Worm (Caenorhabditis elegans) whole organism, young adult: ENCODE measurements around the gene C49C3.21.

Experiments used
- B0035.1 ChIP-seq: sonication (generic microtip); optimal IDR thresholded peaks from 2 replicates; lab custom pipeline; 2016; ENCODE audit warnings: missing genetic modification characterization, mild to moderate bottlenecking, missing compliant biosample characterization, missing genotype, missing genetic modification reagents
- B0261.1 ChIP-seq: sonication (generic microtip); optimal IDR thresholded peaks from 2 replicates; lab custom pipeline; 2016; ENCODE audit warnings: mild to moderate bottlenecking, missing genetic modification characterization, moderate library complexity, missing compliant biosample characterization
- B0336.3 ChIP-seq: fragments of 200-800 bp; sonication (Bioruptor generic); IDR thresholded peaks from 2 replicates; pipeline ENCODE4 v1.3.6; 2022; ENCODE audit warnings: missing genetic modification characterization, missing compliant biosample characterization
- D2030.7 ChIP-seq: fragments of 200-800 bp; sonication (Bioruptor generic); IDR thresholded peaks from 2 replicates; pipeline ENCODE4 v1.3.6; 2022; ENCODE audit warnings: missing genetic modification reagents, missing genetic modification characterization, missing compliant biosample characterization
- F22D6.2 ChIP-seq: sonication (generic microtip); optimal IDR thresholded peaks from 2 replicates; lab custom pipeline; 2016; ENCODE audit warnings: mild to moderate bottlenecking, missing genetic modification characterization, missing compliant biosample characterization
- F33H1.4 ChIP-seq: fragments of 200-800 bp; sonication (Bioruptor generic); IDR thresholded peaks from 2 replicates; pipeline ENCODE4 v1.3.6; 2022; ENCODE audit warnings: missing genetic modification reagents, missing genetic modification characterization, missing compliant biosample characterization
- F57C9.4 ChIP-seq: sonication (generic microtip); optimal IDR thresholded peaks from 2 replicates; lab custom pipeline; 2017; ENCODE audit warnings: mild to moderate bottlenecking, missing genetic modification characterization, missing compliant biosample characterization
- T07F8.4 ChIP-seq: sonication (generic microtip); optimal IDR thresholded peaks from 2 replicates; lab custom pipeline; 2016; ENCODE audit warnings: mild to moderate bottlenecking, missing genetic modification characterization, moderate library complexity, missing compliant biosample characterization
- Y53F4B.3 ChIP-seq: fragments of 200-800 bp; sonication (Bioruptor generic); IDR thresholded peaks from 2 replicates; pipeline ENCODE4 v1.3.6; 2022; ENCODE audit warnings: missing genetic modification reagents, missing genetic modification characterization, missing compliant biosample characterization
- Y53G8AR.9 ChIP-seq: fragments of 200-800 bp; sonication (Bioruptor generic); conservative IDR thresholded peaks from 2 replicates; pipeline ENCODE4 v1.3.6; 2022; ENCODE audit warnings: missing genetic modification reagents, missing genetic modification characterization, missing compliant biosample characterization
- Y56A3A.18 ChIP-seq: fragments of 200-800 bp; sonication (Bioruptor generic); IDR thresholded peaks from 2 replicates; pipeline ENCODE4 v1.3.6; 2022; ENCODE audit warnings: missing genetic modification reagents, missing genetic modification characterization, missing compliant biosample characterization
- Y95B8A.8 ChIP-seq: fragments of 200-800 bp; sonication (Bioruptor generic); IDR thresholded peaks from 2 replicates; pipeline ENCODE4 v1.3.6; 2022; ENCODE audit warnings: missing genetic modification reagents, missing genetic modification characterization, missing compliant biosample characterization
- ZK185.1 ChIP-seq: sonication (generic microtip); optimal IDR thresholded peaks from 2 replicates; lab custom pipeline; 2016; ENCODE audit warnings: mild to moderate bottlenecking, missing genetic modification characterization, missing compliant biosample characterization; ENCODE audit not compliant: poor library complexity, severe bottlenecking
- ama-1 ChIP-seq, 3 experiments: fragments of 150-350 bp in 1 of 3; sonication (generic microtip) in 2 of 3; optimal IDR thresholded peaks; 2 replicates each; lab custom pipeline; 2014 to 2018; ENCODE audit warnings: missing biosample characterization in 2 of 3, missing genetic modification characterization in 2 of 3, missing genetic modification reagents in 2 of 3
- atf-7 ChIP-seq: sonication (generic microtip); optimal IDR thresholded peaks from 2 replicates; lab custom pipeline; 2017; ENCODE audit warnings: mild to moderate bottlenecking, missing genetic modification characterization, missing compliant biosample characterization
- attf-6 ChIP-seq: fragments of 200-800 bp; sonication (Bioruptor generic); IDR thresholded peaks from 2 replicates; pipeline ENCODE4 v1.3.6; 2022; ENCODE audit warnings: missing genetic modification reagents, missing genetic modification characterization, missing compliant biosample characterization
- ceh-100 ChIP-seq: fragments of 200-800 bp; sonication (Bioruptor generic); IDR thresholded peaks from 2 replicates; pipeline ENCODE4 v1.3.6; 2022; ENCODE audit warnings: missing genetic modification reagents, missing genetic modification characterization, missing compliant biosample characterization
- ceh-91 ChIP-seq: fragments of 200-800 bp; sonication (Bioruptor generic); IDR thresholded peaks from 2 replicates; pipeline ENCODE4 v1.3.6; 2022; ENCODE audit warnings: missing genetic modification reagents, missing genetic modification characterization, missing compliant biosample characterization
- dox-1 ChIP-seq: fragments of 200-800 bp; sonication (Bioruptor generic); IDR thresholded peaks from 2 replicates; pipeline ENCODE4 v1.3.6; 2022; ENCODE audit warnings: missing genetic modification reagents, missing genetic modification characterization, missing compliant biosample characterization
- dpff-1 ChIP-seq: sonication (generic microtip); optimal IDR thresholded peaks from 2 replicates; lab custom pipeline; 2017; ENCODE audit warnings: mild to moderate bottlenecking, missing genetic modification characterization, missing compliant biosample characterization
- dpl-1 ChIP-seq: fragments of 150-350 bp; optimal IDR thresholded peaks from 2 replicates; lab custom pipeline; 2014; ENCODE audit warnings: missing biosample characterization, missing genetic modification reagents, missing genetic modification characterization
- egl-18 ChIP-seq: fragments of 200-800 bp; sonication (Bioruptor generic); IDR thresholded peaks from 2 replicates; pipeline ENCODE4 v1.3.6; 2022; ENCODE audit warnings: missing genetic modification reagents, missing genetic modification characterization, missing compliant biosample characterization
- ekl-4 ChIP-seq: fragments of 200-800 bp; sonication (Bioruptor generic); IDR thresholded peaks from 2 replicates; pipeline ENCODE4 v1.3.6; 2022; ENCODE audit warnings: missing genetic modification reagents, missing genetic modification characterization, missing compliant biosample characterization
- ets-4 ChIP-seq: fragments of 200-800 bp; sonication (Bioruptor generic); optimal IDR thresholded peaks from 2 replicates; lab custom pipeline; 2018; ENCODE audit warnings: mild to moderate bottlenecking, missing genetic modification characterization, missing compliant biosample characterization
- gei-17 ChIP-seq: fragments of 200-800 bp; sonication (Bioruptor generic); optimal IDR thresholded peaks from 2 replicates; lab custom pipeline; 2018; ENCODE audit warnings: mild to moderate bottlenecking, missing genetic modification characterization, missing compliant biosample characterization
- hrde-1 ChIP-seq: sonication (generic microtip); optimal IDR thresholded peaks from 2 replicates; lab custom pipeline; 2016; ENCODE audit warnings: missing genetic modification characterization, mild to moderate bottlenecking, missing compliant biosample characterization, moderate library complexity, missing genotype, missing genetic modification reagents, borderline replicate concordance
- lin-26 ChIP-seq: fragments of 200-800 bp; sonication (Bioruptor generic); IDR thresholded peaks from 2 replicates; pipeline ENCODE4 v1.3.6; 2022; ENCODE audit warnings: missing genetic modification reagents, missing genetic modification characterization, missing compliant biosample characterization
- lin-35 ChIP-seq, 3 experiments: fragments of 150-350 bp in 2 of 3; sonication (generic microtip) in 1 of 3; optimal IDR thresholded peaks; 2 replicates each; lab custom pipeline; 2014 to 2018; ENCODE audit warnings: missing biosample characterization in 3 of 3, missing genetic modification characterization in 3 of 3, missing genetic modification reagents in 3 of 3
- madf-10 ChIP-seq: sonication (generic microtip); optimal IDR thresholded peaks from 2 replicates; lab custom pipeline; 2016; ENCODE audit warnings: mild to moderate bottlenecking, missing genetic modification characterization, missing compliant biosample characterization
- madf-6 ChIP-seq: fragments of 200-800 bp; sonication (Bioruptor generic); IDR thresholded peaks from 2 replicates; pipeline ENCODE4 v1.3.6; 2022; ENCODE audit warnings: missing genetic modification reagents, missing genetic modification characterization, missing compliant biosample characterization
- nfya-2 ChIP-seq: fragments of 200-800 bp; sonication (Bioruptor generic); IDR thresholded peaks from 2 replicates; pipeline ENCODE4 v1.3.6; 2022; ENCODE audit warnings: missing genetic modification reagents, missing genetic modification characterization, missing compliant biosample characterization
- nfyb-1 ChIP-seq: fragments of 200-800 bp; sonication (Bioruptor generic); IDR thresholded peaks from 2 replicates; pipeline ENCODE4 v1.3.6; 2022; ENCODE audit warnings: missing genetic modification reagents, missing genetic modification characterization, missing compliant biosample characterization
- nhr-179 ChIP-seq: sonication (generic microtip); optimal IDR thresholded peaks from 2 replicates; lab custom pipeline; 2016; ENCODE audit warnings: mild to moderate bottlenecking, missing genetic modification characterization, missing compliant biosample characterization
- nhr-80 ChIP-seq: sonication (generic microtip); optimal IDR thresholded peaks from 2 replicates; lab custom pipeline; 2016; ENCODE audit warnings: missing genetic modification characterization, missing compliant biosample characterization
- rec-8 ChIP-seq, 2 experiments: sonication (generic microtip); optimal IDR thresholded peaks; 2 replicates each; lab custom pipeline; 2016; ENCODE audit warnings: mild to moderate bottlenecking in 2 of 2, missing genetic modification characterization in 2 of 2, missing genetic modification reagents in 2 of 2, missing genotype in 2 of 2, missing biosample characterization in 1 of 2, missing compliant biosample characterization in 1 of 2, moderate library complexity in 1 of 2
- sdz-38 ChIP-seq: sonication (generic microtip); optimal IDR thresholded peaks from 2 replicates; lab custom pipeline; 2016; ENCODE audit warnings: missing genotype, missing genetic modification characterization, missing compliant biosample characterization
- snpc-1.1 ChIP-seq: sonication (generic microtip); optimal IDR thresholded peaks from 2 replicates; lab custom pipeline; 2017; ENCODE audit warnings: missing genetic modification characterization, mild to moderate bottlenecking, missing compliant biosample characterization, antibody characterized with exemption, moderate library complexity, missing genotype, missing genetic modification reagents; ENCODE audit not compliant: insufficient read depth
- snpc-1.3 ChIP-seq: sonication (generic microtip); optimal IDR thresholded peaks from 2 replicates; lab custom pipeline; 2017; ENCODE audit warnings: missing genetic modification characterization, mild to moderate bottlenecking, missing compliant biosample characterization, antibody characterized with exemption, moderate library complexity, missing genotype, missing genetic modification reagents; ENCODE audit not compliant: insufficient read depth
- somi-1 ChIP-seq: fragments of 200-800 bp; sonication (Bioruptor generic); optimal IDR thresholded peaks from 2 replicates; lab custom pipeline; 2018; ENCODE audit warnings: mild to moderate bottlenecking, missing genetic modification characterization, missing compliant biosample characterization
- tbp1 ChIP-seq: fragments of 200-800 bp; sonication (Bioruptor generic); optimal IDR thresholded peaks from 2 replicates; lab custom pipeline; 2018; ENCODE audit warnings: mild to moderate bottlenecking, missing genetic modification characterization, missing compliant biosample characterization
- zfh-2 ChIP-seq: fragments of 200-800 bp; sonication (Bioruptor generic); conservative IDR thresholded peaks from 2 replicates; pipeline ENCODE4 v1.3.6; 2022; ENCODE audit warnings: missing genetic modification reagents, missing genetic modification characterization, missing compliant biosample characterization
- ztf-25 ChIP-seq: fragments of 200-800 bp; sonication (Bioruptor generic); IDR thresholded peaks from 2 replicates; pipeline ENCODE4 v1.3.6; 2022; ENCODE audit warnings: missing genetic modification reagents, missing genetic modification characterization, missing compliant biosample characterization

The C49C3.21 gene

DNA sequence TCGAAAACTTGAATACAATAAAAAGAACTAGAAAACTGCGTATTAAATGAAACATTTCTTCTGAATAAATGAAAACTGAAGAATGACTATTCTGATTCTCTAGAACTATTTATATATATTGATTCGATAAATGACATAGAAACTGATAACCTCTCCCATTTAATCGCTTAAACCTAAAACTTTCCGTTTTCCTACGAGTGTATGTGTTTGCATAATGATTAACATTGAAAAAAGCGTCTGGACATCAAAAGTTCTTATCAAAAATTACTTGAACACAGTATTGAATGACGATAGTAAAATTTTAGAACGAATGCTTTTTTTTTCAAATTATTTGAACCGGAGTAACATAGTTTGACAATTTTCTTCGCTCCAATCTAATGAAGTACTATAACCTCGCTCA, 588 bp upstream of the C49C3.21 start, which contains the start of gene C49C3.9:
Gene C49C3.9, minus strand, starts transcription at position 136 of the 400 bp plus-strand sequence.
- no peak for TF ChIP-seq atf-7 (tag; lab: Kevin White, UChicago)
- TF ChIP-seq ets-4: peak; percentile 20
- no peak for TF ChIP-seq madf-10
- peak; percentile 80 for TF ChIP-seq nhr-80 (tag; lab: Kevin White, UChicago)
- TF ChIP-seq hrde-1 (tag; lab: Kevin White, UChicago): no peak
- TF ChIP-seq Y95B8A.8 (GFP tag; lab: Robert Waterston, UW): no peak
- TF ChIP-seq Y53G8AR.9 (GFP tag; lab: Robert Waterston, UW): no peak

DNA sequence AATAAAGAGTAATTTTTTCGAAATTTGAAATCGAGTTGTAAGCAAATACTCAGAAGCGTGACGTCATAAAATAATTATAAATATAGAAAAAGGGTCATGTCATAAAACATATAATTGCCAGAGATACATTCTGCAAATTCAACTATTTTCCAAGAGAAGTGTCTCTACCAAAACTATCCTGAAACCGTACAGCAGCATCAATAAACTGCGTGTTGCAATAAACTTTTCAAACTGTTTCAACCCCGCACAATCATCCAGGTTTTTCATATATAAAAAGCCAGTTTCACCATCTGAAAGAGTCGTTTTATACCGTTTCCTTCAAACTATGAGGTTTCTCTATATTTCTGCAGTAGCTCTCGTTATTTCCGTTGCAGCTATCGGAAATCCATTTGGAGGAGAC, 715 bp downstream of the C49C3.21 start, which contains the start of gene C49C3.11:
Gene C49C3.11, plus strand, starts transcription at position 301 of the 400 bp plus-strand sequence.
- TF ChIP-seq snpc-1.1: no peak
- no peak for TF ChIP-seq snpc-1.3 (tag; lab: Kevin White, UChicago)
- TF ChIP-seq B0035.1 (tag; lab: Kevin White, UChicago): no peak
- TF ChIP-seq lin-35 (GFP tag; optimal IDR thresholded peaks at IDR 0.05; lab: Kevin White, UChicago): no peak
- TF ChIP-seq B0261.1 (tag; lab: Kevin White, UChicago): no peak
- TF ChIP-seq ekl-4 (GFP tag; lab: Robert Waterston, UW): no peak
- TF ChIP-seq Y53G8AR.9 (GFP tag; lab: Robert Waterston, UW): no peak
- no peak for TF ChIP-seq ceh-91 (GFP tag; lab: Robert Waterston, UW)
- TF ChIP-seq ama-1 (optimal IDR thresholded peaks at IDR 0.05; lab: Kevin White, UChicago): no peak
- no peak for TF ChIP-seq ama-1 (GFP tag; optimal IDR thresholded peaks at IDR 0.05; lab: Kevin White, UChicago)
- no peak for TF ChIP-seq dpff-1
- TF ChIP-seq B0336.3: no peak
- no peak for TF ChIP-seq ceh-100 (GFP tag; lab: Robert Waterston, UW)
- no peak for TF ChIP-seq egl-18 (GFP tag; lab: Robert Waterston, UW)
- no peak for TF ChIP-seq gei-17 (GFP tag; lab: Kevin White, UChicago)
- TF ChIP-seq Y53F4B.3 (GFP tag; lab: Robert Waterston, UW): no peak
- TF ChIP-seq zfh-2 (GFP tag; lab: Robert Waterston, UW): no peak
- TF ChIP-seq dox-1: no peak
- no peak for TF ChIP-seq attf-6 (GFP tag; lab: Robert Waterston, UW)
- no peak for TF ChIP-seq lin-26 (GFP tag; lab: Robert Waterston, UW)

DNA sequence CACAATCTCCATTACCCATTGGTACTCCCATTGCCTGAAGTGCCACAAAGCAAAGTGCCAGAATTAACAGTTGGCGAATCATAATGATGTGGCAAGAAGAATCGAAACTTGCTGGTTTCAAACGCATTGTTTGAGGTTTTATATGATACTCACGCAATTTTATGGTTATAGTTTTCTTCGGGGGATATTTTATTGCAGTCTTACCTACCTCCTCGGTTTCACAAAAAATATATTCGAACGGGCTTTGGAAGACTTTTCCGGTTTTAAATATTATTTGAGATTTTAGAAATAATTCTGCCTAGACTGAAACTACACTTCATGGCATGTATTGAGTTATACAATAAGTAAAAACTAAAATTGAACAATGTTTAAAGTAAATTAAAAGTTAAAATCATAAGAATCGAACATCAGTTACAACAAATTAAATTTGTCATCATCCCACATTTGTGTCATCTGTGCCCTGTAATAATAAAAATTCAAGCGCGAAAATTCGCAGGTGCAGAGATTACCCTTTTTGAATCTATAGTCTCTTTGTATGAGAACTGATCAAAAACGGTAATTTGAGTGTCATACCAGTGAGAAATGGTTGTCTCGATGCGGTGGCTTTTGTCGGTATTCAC, 3.9 kb downstream of the C49C3.21 start, which contains the start of the genes clec-197 and clec-198:
Gene clec-197, minus strand, starts transcription at position 101 of the 620 bp plus-strand sequence.
Gene clec-198, plus strand, starts transcription at position 570 of the 620 bp plus-strand sequence.
- TF ChIP-seq F22D6.2 (tag; lab: Kevin White, UChicago) (no peak), F57C9.4 (tag; lab: Kevin White, UChicago) (no peak), nfya-2 (GFP tag; lab: Robert Waterston, UW) (no peak), madf-6 (GFP tag; lab: Robert Waterston, UW) (no peak), T07F8.4 (tag; lab: Kevin White, UChicago) (no peak), somi-1 (no peak), ztf-25 (GFP tag; lab: Robert Waterston, UW) (no peak), ceh-91 (GFP tag; lab: Robert Waterston, UW) (no peak)

DNA sequence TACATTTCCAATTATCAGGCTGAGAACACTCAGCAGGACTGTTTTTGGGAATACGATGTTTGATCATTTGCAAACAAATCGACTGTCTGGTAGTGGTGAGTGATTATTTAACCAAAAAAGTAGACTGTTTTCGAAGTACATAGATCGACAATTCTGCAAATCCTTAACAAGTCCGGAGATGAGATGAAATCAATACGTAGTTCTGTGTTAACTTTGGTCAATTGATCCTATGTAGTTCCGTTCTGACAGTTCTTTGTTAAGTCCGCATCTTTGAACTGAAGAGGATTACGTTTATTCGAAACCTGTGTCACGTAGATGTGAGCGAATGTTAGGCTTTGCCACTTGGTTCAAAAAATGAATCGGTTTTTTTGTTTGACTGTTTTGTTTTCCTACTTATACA, 8.8 kb downstream of the C49C3.21 start, which contains the start of gene clec-199:
Gene clec-199, plus strand, starts transcription at position 301 of the 400 bp plus-strand sequence.
- no peak for TF ChIP-seq somi-1
- TF ChIP-seq Y56A3A.18 (GFP tag; lab: Robert Waterston, UW): no peak
- TF ChIP-seq atf-7 (tag; lab: Kevin White, UChicago): no peak
- no peak for TF ChIP-seq madf-10
- no peak for TF ChIP-seq sdz-38 (tag; lab: Kevin White, UChicago)
- no peak for TF ChIP-seq dpl-1 (GFP tag; lab: Kevin White, UChicago)
- no peak for TF ChIP-seq nfyb-1 (GFP tag; lab: Robert Waterston, UW)
- TF ChIP-seq ceh-100 (GFP tag; lab: Robert Waterston, UW): no peak
- TF ChIP-seq rec-8 (tag; optimal IDR thresholded peaks at IDR 0.05; lab: Kevin White, UChicago): no peak
- TF ChIP-seq nhr-179 (tag; lab: Kevin White, UChicago): no peak
- no peak for TF ChIP-seq ZK185.1 (tag; lab: Kevin White, UChicago)
- no peak for TF ChIP-seq nfya-2 (GFP tag; lab: Robert Waterston, UW)
- no peak for TF ChIP-seq F33H1.4 (GFP tag; lab: Robert Waterston, UW)
- TF ChIP-seq B0336.3: no peak
- no peak for TF ChIP-seq D2030.7
- TF ChIP-seq tbp1 (GFP tag; lab: Kevin White, UChicago): no peak
